Worm (Caenorhabditis elegans) whole organism, L4 larva: ENCODE data around the gene best-19.

Experiments used
- F44E2.7 ChIP-seq: fragments of 200-800 bp; sonication (Bioruptor generic); IDR thresholded peaks from 2 replicates; pipeline ENCODE4 v2.1.2; 2022; ENCODE audit warnings: missing genetic modification characterization, missing compliant biosample characterization
- daf-8 ChIP-seq: fragments of 200-800 bp; sonication (Bioruptor generic); IDR thresholded peaks from 2 replicates; pipeline ENCODE4 v1.3.6; 2022; ENCODE audit warnings: missing genetic modification characterization, missing compliant biosample characterization
- lin-13 ChIP-seq: fragments of 150-350 bp; optimal IDR thresholded peaks from 2 replicates; lab custom pipeline; 2014; ENCODE audit warnings: missing biosample characterization, missing genetic modification reagents, missing genetic modification characterization
- lin-39 ChIP-seq: fragments of 150-350 bp; optimal IDR thresholded peaks from 2 replicates; lab custom pipeline; 2014; ENCODE audit warnings: missing biosample characterization, missing genetic modification reagents, missing genetic modification characterization
- nhr-237 ChIP-seq: sonication (generic microtip); optimal IDR thresholded peaks from 2 replicates; lab custom pipeline; 2017; ENCODE audit warnings: missing biosample characterization, missing genetic modification characterization
- nhr-25 ChIP-seq: sonication (generic microtip); optimal IDR thresholded peaks from 2 replicates; lab custom pipeline; 2017; ENCODE audit warnings: missing genetic modification characterization, mild to moderate bottlenecking, missing compliant biosample characterization, antibody characterized with exemption, moderate library complexity, borderline replicate concordance; ENCODE audit not compliant: insufficient read depth
- skn-1 ChIP-seq: fragments of 150-350 bp; optimal IDR thresholded peaks from 2 replicates; lab custom pipeline; 2014; ENCODE audit warnings: missing biosample characterization, missing genetic modification characterization
- snpc-4 ChIP-seq: fragments of 150-350 bp; optimal IDR thresholded peaks from 2 replicates; lab custom pipeline; 2014; ENCODE audit warnings: missing biosample characterization, missing genetic modification characterization
- spr-1 ChIP-seq: sonication (generic microtip); optimal IDR thresholded peaks from 2 replicates; lab custom pipeline; 2016; ENCODE audit warnings: mild to moderate bottlenecking, missing genetic modification characterization, missing compliant biosample characterization
- unc-62 ChIP-seq, 3 experiments: fragments of 150-350 bp in 1 of 3; sonication (generic microtip); optimal IDR thresholded peaks in 2 of 3; peaks in 1 of 3; 1 replicate in 1 of 3; 2 replicates in 2 of 3; lab custom pipeline; 2014 to 2017; ENCODE audit warnings: missing biosample characterization in 3 of 3, missing genetic modification characterization in 3 of 3, missing genetic modification reagents in 3 of 3, missing genotype in 1 of 3
- zag-1 ChIP-seq: fragments of 150-350 bp; optimal IDR thresholded peaks from 2 replicates; lab custom pipeline; 2014; ENCODE audit warnings: missing biosample characterization, missing genetic modification characterization
- zfp-2 ChIP-seq: sonication (generic microtip); optimal IDR thresholded peaks from 2 replicates; lab custom pipeline; 2016; ENCODE audit warnings: mild to moderate bottlenecking, missing genetic modification characterization, missing compliant biosample characterization
- ztf-11 ChIP-seq: fragments of 150-350 bp; optimal IDR thresholded peaks from 2 replicates; lab custom pipeline; 2014; ENCODE audit warnings: missing biosample characterization, missing genetic modification characterization
- ztf-7 ChIP-seq: fragments of 150-350 bp; optimal IDR thresholded peaks from 2 replicates; lab custom pipeline; 2014; ENCODE audit warnings: missing biosample characterization, missing genetic modification characterization

ce11 chrIV:255379-255857 lies 28.0 kb upstream of the best-19 start, which contains the start of gene rcat-1:
- TF ChIP-seq nhr-25 (tag; lab: Kevin White, UChicago) (peak; percentile 40), lin-39 (tag; lab: Kevin White, UChicago) (no peak), ztf-7 (peak; percentile 22), unc-62 (GFP tag; optimal IDR thresholded peaks at IDR 0.05 in 1 of 2; lab: Kevin White, UChicago) (peak in 1 of 2 experiments; percentile 49), unc-62 (tag; optimal IDR thresholded peaks at IDR 0.05; lab: Kevin White, UChicago) (no peak), skn-1 (tag; lab: Kevin White, UChicago) (no peak), lin-13 (GFP tag; lab: Kevin White, UChicago) (peak; percentile 71), snpc-4 (tag; lab: Kevin White, UChicago) (no peak), zag-1 (no peak), daf-8 (no peak), nhr-237 (tag; lab: Kevin White, UChicago) (no peak), zfp-2 (tag; lab: Kevin White, UChicago) (no peak), ztf-11 (no peak), spr-1 (tag; lab: Kevin White, UChicago) (no peak), F44E2.7 (GFP tag; lab: Robert Waterston, UW) (no peak)
